Fruit fly (Drosophila melanogaster) whole organism, embryonic: ENCODE results near the gene CG32052.
A peak's percentile ranks its signal among the peaks of the same experiment; 100 is the strongest.

Experiments used
- Blimp-1 ChIP-seq: fragments of 200-800 bp; sonication (Bioruptor generic); optimal IDR thresholded peaks from 3 replicates; lab custom pipeline; 2018; ENCODE audit warnings: missing biosample characterization, missing genetic modification characterization, mild to moderate bottlenecking, moderate library complexity, missing genetic modification reagents
- Bteb2 ChIP-seq: fragments of 200-800 bp; sonication (Bioruptor generic); optimal IDR thresholded peaks from 2 replicates; lab custom pipeline; 2016; ENCODE audit warnings: missing biosample characterization, missing genetic modification characterization
- CG10267 ChIP-seq: fragments of 200-800 bp; sonication (Bioruptor generic); optimal IDR thresholded peaks from 2 replicates; lab custom pipeline; 2018; ENCODE audit warnings: missing biosample characterization, mild to moderate bottlenecking, missing genetic modification characterization, moderate library complexity
- CG11093 ChIP-seq: fragments of 200-800 bp; sonication (Bioruptor generic); IDR thresholded peaks from 3 replicates; pipeline ENCODE4 v1.3.6; 2022; ENCODE audit warnings: missing biosample characterization, missing genetic modification characterization
- CG11696 ChIP-seq: fragments of 200-800 bp; sonication (Bioruptor generic); IDR thresholded peaks from 2 replicates; pipeline ENCODE4 v1.3.6; 2022; ENCODE audit warnings: missing biosample characterization, missing genetic modification characterization
- CG12155 ChIP-seq: fragments of 200-800 bp; sonication (Bioruptor generic); optimal IDR thresholded peaks from 3 replicates; lab custom pipeline; 2016; ENCODE audit warnings: missing biosample characterization, missing genetic modification characterization
- CG12236 ChIP-seq: fragments of 200-800 bp; sonication (Bioruptor generic); optimal IDR thresholded peaks from 2 replicates; lab custom pipeline; 2016; ENCODE audit warnings: missing biosample characterization, missing genetic modification characterization
- CG13424 ChIP-seq: fragments of 200-800 bp; sonication (Bioruptor generic); optimal IDR thresholded peaks from 2 replicates; lab custom pipeline; 2019; ENCODE audit warnings: missing biosample characterization, mild to moderate bottlenecking, missing genetic modification characterization, moderate library complexity
- CG13775 ChIP-seq: fragments of 200-800 bp; sonication (Bioruptor generic); optimal IDR thresholded peaks from 3 replicates; lab custom pipeline; 2017; ENCODE audit warnings: missing biosample characterization, mild to moderate bottlenecking, missing genetic modification characterization
- CG15011 ChIP-seq: fragments of 200-800 bp; sonication (Bioruptor generic); optimal IDR thresholded peaks from 3 replicates; lab custom pipeline; 2018; ENCODE audit warnings: missing biosample characterization, mild to moderate bottlenecking, missing genetic modification characterization
- CG15514 ChIP-seq: fragments of 200-800 bp; sonication (Bioruptor generic); optimal IDR thresholded peaks from 3 replicates; lab custom pipeline; 2017; ENCODE audit warnings: missing biosample characterization, missing genetic modification characterization, mild to moderate bottlenecking, moderate library complexity, missing genetic modification reagents
- CG1647 ChIP-seq: fragments of 200-800 bp; sonication (Bioruptor generic); optimal IDR thresholded peaks from 3 replicates; lab custom pipeline; 2016; ENCODE audit warnings: missing biosample characterization, missing genetic modification characterization
- CG17359 ChIP-seq: fragments of 200-800 bp; sonication (Bioruptor generic); optimal IDR thresholded peaks from 3 replicates; lab custom pipeline; 2018; ENCODE audit warnings: missing biosample characterization, mild to moderate bottlenecking, missing genetic modification characterization, moderate library complexity
- CG18599 ChIP-seq: fragments of 200-800 bp; sonication (Bioruptor generic); optimal IDR thresholded peaks from 3 replicates; lab custom pipeline; 2017; ENCODE audit warnings: missing biosample characterization, missing genetic modification characterization, mild to moderate bottlenecking, moderate library complexity, missing genetic modification reagents
- CG2678 ChIP-seq: fragments of 200-800 bp; sonication (Bioruptor generic); optimal IDR thresholded peaks from 3 replicates; lab custom pipeline; 2019; ENCODE audit warnings: missing biosample characterization, mild to moderate bottlenecking, missing genetic modification characterization, moderate library complexity
- CG30020 ChIP-seq: fragments of 200-800 bp; optimal IDR thresholded peaks from 2 replicates; lab custom pipeline; 2019; ENCODE audit warnings: missing biosample characterization, mild to moderate bottlenecking, missing genetic modification characterization, moderate library complexity
- CG30403 ChIP-seq: fragments of 200-800 bp; sonication (Bioruptor generic); optimal IDR thresholded peaks from 3 replicates; lab custom pipeline; 2016; ENCODE audit warnings: missing biosample characterization, missing genetic modification characterization
- CG31224 ChIP-seq: fragments of 200-800 bp; sonication (Bioruptor generic); IDR thresholded peaks from 2 replicates; pipeline ENCODE4 v1.3.6; 2022; ENCODE audit warnings: missing biosample characterization, missing genetic modification characterization
- CG32772 ChIP-seq: fragments of 200-800 bp; sonication (Bioruptor generic); IDR thresholded peaks from 2 replicates; pipeline ENCODE4 v1.3.6; 2022; ENCODE audit warnings: missing biosample characterization, missing genetic modification characterization
- CG43689 ChIP-seq: fragments of 200-800 bp; sonication (Bioruptor generic); IDR thresholded peaks from 2 replicates; pipeline ENCODE4 v1.3.6; 2022; ENCODE audit warnings: missing biosample characterization, missing genetic modification characterization
- CG4730 ChIP-seq: fragments of 200-800 bp; sonication (Bioruptor generic); IDR thresholded peaks from 2 replicates; pipeline ENCODE4 v1.3.6; 2022; ENCODE audit warnings: missing biosample characterization, missing genetic modification characterization
- CG7372 ChIP-seq: fragments of 200-800 bp; sonication (Bioruptor generic); IDR thresholded peaks from 2 replicates; pipeline ENCODE4 v1.3.6; 2022; ENCODE audit warnings: missing biosample characterization, missing genetic modification characterization
- CG9727 ChIP-seq: fragments of 200-800 bp; sonication (Bioruptor generic); optimal IDR thresholded peaks from 3 replicates; lab custom pipeline; 2017; ENCODE audit warnings: missing biosample characterization, mild to moderate bottlenecking, missing genetic modification characterization
- Deaf1 ChIP-seq: fragments of 200-800 bp; optimal IDR thresholded peaks from 3 replicates; lab custom pipeline; 2019; ENCODE audit warnings: missing biosample characterization, mild to moderate bottlenecking, missing genetic modification characterization, moderate library complexity
- Doc2 ChIP-seq: fragments of 200-800 bp; sonication (Bioruptor generic); IDR thresholded peaks from 2 replicates; pipeline ENCODE4 v1.3.6; 2022; ENCODE audit warnings: missing biosample characterization, missing genetic modification characterization
- MBD-R2 ChIP-seq: fragments of 200-800 bp; sonication (Bioruptor generic); IDR thresholded peaks from 2 replicates; pipeline ENCODE4 v1.3.6; 2022; ENCODE audit warnings: missing biosample characterization, missing genetic modification characterization
- Mad ChIP-seq: fragments of 200-800 bp; sonication (Bioruptor generic); optimal IDR thresholded peaks from 2 replicates; lab custom pipeline; 2016; ENCODE audit warnings: missing biosample characterization, missing genetic modification characterization
- Max ChIP-seq: fragments of 200-800 bp; sonication (Bioruptor generic); optimal IDR thresholded peaks from 2 replicates; lab custom pipeline; 2016; ENCODE audit warnings: missing biosample characterization, mild to moderate bottlenecking, missing genetic modification characterization
- Mes4 ChIP-seq: fragments of 200-800 bp; sonication (Bioruptor generic); optimal IDR thresholded peaks from 2 replicates; lab custom pipeline; 2016; ENCODE audit warnings: missing biosample characterization, missing genetic modification characterization
- Nf-YC ChIP-seq: fragments of 200-800 bp; optimal IDR thresholded peaks from 3 replicates; lab custom pipeline; 2019; ENCODE audit warnings: missing biosample characterization, mild to moderate bottlenecking, missing genetic modification characterization, moderate library complexity
- Oaz ChIP-seq: fragments of 200-800 bp; sonication (Bioruptor generic); IDR thresholded peaks from 2 replicates; pipeline ENCODE4 v1.3.6; 2022; ENCODE audit warnings: missing biosample characterization, missing genetic modification characterization
- Oli ChIP-seq: fragments of 200-800 bp; sonication (Bioruptor generic); optimal IDR thresholded peaks from 2 replicates; lab custom pipeline; 2018; ENCODE audit warnings: missing biosample characterization, mild to moderate bottlenecking, missing genetic modification characterization, moderate library complexity
- Scr ChIP-seq: fragments of 200-800 bp; sonication (Bioruptor generic); IDR thresholded peaks from 2 replicates; pipeline ENCODE4 v1.3.6; 2022; ENCODE audit warnings: missing biosample characterization, missing genetic modification characterization; ENCODE audit not compliant: partially characterized antibody
- Side ChIP-seq: fragments of 200-800 bp; sonication (Bioruptor generic); optimal IDR thresholded peaks from 2 replicates; lab custom pipeline; 2016; ENCODE audit warnings: missing biosample characterization, missing genetic modification characterization
- Xrp1 ChIP-seq: fragments of 200-800 bp; sonication (Bioruptor generic); IDR thresholded peaks from 2 replicates; pipeline ENCODE4 v1.3.6; 2022; ENCODE audit warnings: missing biosample characterization, missing genetic modification characterization
- ash1 ChIP-seq: fragments of 200-800 bp; sonication (Bioruptor generic); optimal IDR thresholded peaks from 2 replicates; lab custom pipeline; 2018; ENCODE audit warnings: missing biosample characterization, mild to moderate bottlenecking, missing genetic modification characterization
- bab2 ChIP-seq: fragments of 200-800 bp; sonication (Bioruptor generic); optimal IDR thresholded peaks from 2 replicates; lab custom pipeline; 2016; ENCODE audit warnings: missing biosample characterization, missing genetic modification characterization
- corto ChIP-seq: fragments of 200-800 bp; sonication (Bioruptor generic); optimal IDR thresholded peaks from 2 replicates; lab custom pipeline; 2016; ENCODE audit warnings: missing biosample characterization, mild to moderate bottlenecking, missing genetic modification characterization, moderate library complexity
- dmrt11E ChIP-seq: fragments of 200-800 bp; sonication (Bioruptor generic); optimal IDR thresholded peaks from 3 replicates; lab custom pipeline; 2018; ENCODE audit warnings: missing biosample characterization, mild to moderate bottlenecking, missing genetic modification characterization, moderate library complexity
- grn ChIP-seq: fragments of 200-800 bp; sonication (Bioruptor generic); optimal IDR thresholded peaks from 3 replicates; lab custom pipeline; 2017; ENCODE audit warnings: missing biosample characterization, missing genetic modification characterization
- h ChIP-seq: fragments of >200 bp; optimal IDR thresholded peaks from 2 replicates; lab custom pipeline; 2017
- hb ChIP-seq: fragments of 200-800 bp; sonication (Bioruptor generic); IDR thresholded peaks from 3 replicates; pipeline ENCODE4 v1.3.6; 2022; ENCODE audit warnings: missing biosample characterization, missing genetic modification characterization; ENCODE audit not compliant: partially characterized antibody
- insv ChIP-seq, 2 experiments: fragments of 200-800 bp; sonication (Bioruptor generic); optimal IDR thresholded peaks; 3 replicates each; lab custom pipeline; 2016 to 2018; ENCODE audit warnings: missing biosample characterization in 2 of 2, missing genetic modification characterization in 2 of 2
- knrl ChIP-seq: fragments of 200-800 bp; sonication (Bioruptor generic); IDR thresholded peaks from 3 replicates; pipeline ENCODE4 v1.3.6; 2022; ENCODE audit warnings: missing biosample characterization, missing genetic modification characterization; ENCODE audit not compliant: partially characterized antibody
- nau ChIP-seq: fragments of 200-800 bp; sonication (Bioruptor generic); optimal IDR thresholded peaks from 3 replicates; lab custom pipeline; 2017; ENCODE audit warnings: missing biosample characterization, mild to moderate bottlenecking, missing genetic modification characterization, missing genetic modification reagents
- otp ChIP-seq: fragments of 200-800 bp; sonication (Bioruptor generic); IDR thresholded peaks from 3 replicates; pipeline ENCODE4, ENCODE4 v1.3.6; 2022; ENCODE audit warnings: missing biosample characterization, missing genetic modification characterization
- pfk ChIP-seq: fragments of 200-800 bp; sonication (Bioruptor generic); optimal IDR thresholded peaks from 2 replicates; lab custom pipeline; 2018; ENCODE audit warnings: missing biosample characterization, mild to moderate bottlenecking, missing genetic modification characterization, moderate library complexity
- pzg ChIP-seq: fragments of 200-800 bp; sonication (Bioruptor generic); optimal IDR thresholded peaks from 3 replicates; lab custom pipeline; 2018; ENCODE audit warnings: missing biosample characterization, mild to moderate bottlenecking, missing genetic modification characterization, moderate library complexity
- repo ChIP-seq: fragments of 200-800 bp; sonication (Bioruptor generic); optimal IDR thresholded peaks from 2 replicates; lab custom pipeline; 2016; ENCODE audit warnings: missing biosample characterization, missing genetic modification characterization
- sens ChIP-seq: fragments of 200-800 bp; sonication (Bioruptor generic); peaks from one replicate; lab custom pipeline; 2016; ENCODE audit warnings: missing biosample characterization, missing genetic modification characterization
- sug ChIP-seq: fragments of 200-800 bp; optimal IDR thresholded peaks from 2 replicates; lab custom pipeline; 2019; ENCODE audit warnings: missing biosample characterization, mild to moderate bottlenecking, missing genetic modification characterization, moderate library complexity

Gene CG32052

DNA sequence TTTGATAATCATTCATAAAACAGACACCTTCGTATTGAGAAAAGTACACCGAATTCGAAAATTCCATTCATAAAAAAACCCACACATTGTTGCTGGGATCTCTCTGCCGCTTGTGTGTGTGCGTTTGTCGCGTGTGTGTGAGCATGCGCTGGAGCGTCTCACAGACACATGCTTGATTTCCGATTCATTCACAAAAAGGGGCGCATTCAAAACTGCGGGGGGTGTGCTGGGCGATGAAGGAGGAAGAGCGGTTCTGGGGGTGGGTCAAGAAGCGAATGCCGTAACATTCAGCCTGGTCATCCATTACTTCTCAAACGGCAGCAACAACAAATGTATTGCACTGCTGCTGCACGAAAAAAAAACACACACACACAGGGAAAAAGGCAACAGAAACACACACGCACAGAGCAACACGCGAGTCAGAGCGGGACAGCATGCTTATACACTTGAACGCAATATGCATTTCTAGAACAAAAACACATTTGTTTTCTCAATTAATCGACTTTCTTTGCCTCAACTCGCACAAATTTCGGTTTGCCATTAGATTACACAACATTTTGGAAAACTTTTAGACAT, 67.1 kb downstream of the CG32052 start (continued):
- TF ChIP-seq ash1 (GFP tag; lab: Kevin White, UChicago) (no peak), otp (GFP tag; lab: Robert Waterston, UW) (no peak; the same call in 2 of the 3 replicates), CG43689 (GFP tag; lab: Robert Waterston, UW) (no peak), CG30403 (GFP tag; lab: Kevin White, UChicago) (no peak), Scr (peak; percentile 16; the same call in 1 of the 2 replicates), CG13424 (no peak), nau (no peak), CG18599 (GFP tag; lab: Kevin White, UChicago) (peak; percentile 21), Mad (GFP tag; lab: Kevin White, UChicago) (no peak), sens (GFP tag; lab: Kevin White, UChicago) (no peak), CG11093 (no peak), CG4730 (GFP tag; lab: Robert Waterston, UW) (no peak), Mes4 (GFP tag; lab: Kevin White, UChicago) (no peak), CG10267 (no peak), pfk (GFP tag; lab: Kevin White, UChicago) (no peak), insv (GFP tag; optimal IDR thresholded peaks at IDR 0.05; lab: Kevin White, UChicago) (no peak), Doc2 (GFP tag; lab: Robert Waterston, UW) (no peak), CG31224 (GFP tag; lab: Robert Waterston, UW) (no peak), CG13775 (GFP tag; lab: Kevin White, UChicago) (no peak), Max (no peak), h (lab: Kevin White, UChicago) (no peak), repo (GFP tag; lab: Kevin White, UChicago) (no peak), CG7372 (GFP tag; lab: Robert Waterston, UW) (no peak), pzg (GFP tag; lab: Kevin White, UChicago) (peak; percentile 15), Xrp1 (GFP tag; lab: Robert Waterston, UW) (no peak), bab2 (GFP tag; lab: Kevin White, UChicago) (no peak), Blimp-1 (GFP tag; lab: Kevin White, UChicago) (no peak), MBD-R2 (GFP tag; lab: Robert Waterston, UW) (no peak), CG12236 (GFP tag; lab: Kevin White, UChicago) (no peak), CG17359 (no peak), CG15011 (GFP tag; lab: Kevin White, UChicago) (no peak), CG15514 (GFP tag; lab: Kevin White, UChicago) (peak; percentile 16), dmrt11E (tag; lab: Kevin White, UChicago) (no peak), CG2678 (tag; lab: Kevin White, UChicago) (peak; percentile 7), CG1647 (GFP tag; lab: Kevin White, UChicago) (no peak), Oaz (GFP tag; lab: Robert Waterston, UW) (no peak), CG12155 (no peak), CG9727 (GFP tag; lab: Kevin White, UChicago) (no peak), Oli (tag; lab: Kevin White, UChicago) (no peak), Bteb2 (no peak), CG32772 (GFP tag; lab: Robert Waterston, UW) (peak; percentile 85), hb (GFP tag; lab: Robert Waterston, UW) (no peak), CG11696 (no peak), grn (GFP tag; lab: Kevin White, UChicago) (no peak), Side (GFP tag; lab: Kevin White, UChicago) (no peak), Nf-YC (no peak), Deaf1 (tag; lab: Kevin White, UChicago) (peak; percentile 15), corto (GFP tag; lab: Kevin White, UChicago) (no peak), CG30020 (tag; lab: Kevin White, UChicago) (no peak), sug (tag; lab: Kevin White, UChicago) (peak; percentile 80), knrl (GFP tag; lab: Robert Waterston, UW) (no peak)
